Worm (Caenorhabditis elegans) whole organism, midembryonic: ENCODE measurements around the gene mpst-3.

Experiments
- T22C8.4 ChIP-seq: fragments of 200-800 bp; sonication (Bioruptor generic); IDR thresholded peaks from 2 replicates; pipeline ENCODE4 v1.3.6; 2022; ENCODE audit warnings: missing genetic modification characterization, missing compliant biosample characterization
- cog-1 ChIP-seq: sonication (generic microtip); optimal IDR thresholded peaks from 2 replicates; lab custom pipeline; 2016; ENCODE audit warnings: missing genetic modification characterization, missing compliant biosample characterization
- ref-1 ChIP-seq: fragments of 200-800 bp; sonication (Bioruptor generic); conservative IDR thresholded peaks from 2 replicates; pipeline ENCODE4 v1.3.6; 2022; ENCODE audit warnings: missing genetic modification reagents, missing genetic modification characterization, missing compliant biosample characterization
- ztf-23 ChIP-seq: fragments of 200-800 bp; sonication (Bioruptor generic); IDR thresholded peaks from 2 replicates; pipeline ENCODE4 v1.3.6; 2022; ENCODE audit warnings: missing genetic modification reagents, missing genetic modification characterization, missing compliant biosample characterization

DNA sequence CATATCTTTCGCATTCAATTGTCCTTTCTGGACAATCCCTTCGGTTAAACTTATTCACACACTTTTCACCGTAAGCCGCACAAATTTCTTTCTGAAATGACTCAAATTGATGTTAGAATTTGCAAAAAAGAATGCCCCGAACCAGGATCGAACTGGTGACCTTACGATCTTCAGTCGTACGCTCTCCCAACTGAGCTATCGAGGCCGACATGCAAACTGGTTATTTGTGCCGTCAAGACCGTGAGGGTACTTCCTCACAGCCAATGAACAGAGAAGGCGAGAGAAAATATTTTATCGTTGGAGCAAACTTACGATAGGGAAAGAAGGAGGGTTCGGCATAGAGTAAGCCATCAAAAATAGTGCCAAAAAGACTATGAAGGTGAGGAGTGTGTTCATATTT, 19.2 kb upstream of the mpst-3 start:
- TF ChIP-seq ref-1 (peak; percentile 34; the same call in 1 of the 2 replicates), T22C8.4 (GFP tag; lab: Robert Waterston, UW) (peak; percentile 44; the same call in 1 of the 2 replicates), cog-1 (tag; lab: Kevin White, UChicago) (no peak), ztf-23 (GFP tag; lab: Robert Waterston, UW) (peak; percentile 77)
